Fruit fly (Drosophila melanogaster): ENCODE results near the gene RpS6.

DNA sequence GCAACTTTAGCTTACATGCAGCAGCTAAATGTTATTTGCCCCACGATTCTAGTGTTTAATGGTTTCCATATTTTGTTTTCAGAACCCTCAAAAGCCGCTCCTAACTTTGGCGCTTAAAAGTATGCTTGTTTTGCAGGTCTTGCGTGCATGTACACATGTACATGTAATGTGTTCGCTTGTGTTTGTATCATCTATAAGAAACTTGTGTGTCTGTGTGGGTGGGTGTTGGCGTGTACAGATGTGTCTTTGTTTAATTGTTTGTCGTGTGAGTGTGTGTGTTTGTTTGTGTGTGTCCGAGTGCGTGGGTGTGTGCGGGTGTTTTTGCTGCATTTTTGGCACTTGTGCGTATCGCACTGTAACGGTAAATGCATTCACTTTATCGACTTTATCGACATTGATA lies 21.9 kb upstream of the RpS6 start:
- no peak for TF ChIP-seq CG8478 (optimal IDR thresholded peaks at IDR 0.05)
- TF ChIP-seq CTCF (optimal IDR thresholded peaks at IDR 0.05), result no peak
